Worm (Caenorhabditis elegans) whole organism, L1 larva: ENCODE data around the gene plk-1.
A peak's percentile ranks its signal among the peaks of the same experiment; 100 is the strongest.

Source experiments
- C04F5.9 ChIP-seq: sonication (generic microtip); optimal IDR thresholded peaks from 2 replicates; lab custom pipeline; 2016; ENCODE audit warnings: missing genetic modification characterization, missing compliant biosample characterization
- F16B12.6 ChIP-seq: fragments of 150-350 bp; optimal IDR thresholded peaks from 2 replicates; lab custom pipeline; 2014; ENCODE audit warnings: missing biosample characterization, missing genetic modification characterization
- Y116A8C.19 ChIP-seq: sonication (generic microtip); optimal IDR thresholded peaks from 2 replicates; lab custom pipeline; 2016; ENCODE audit warnings: missing compliant biosample characterization, missing genetic modification characterization, borderline replicate concordance
- aha-1 ChIP-seq: fragments of 150-350 bp; optimal IDR thresholded peaks from 2 replicates; lab custom pipeline; 2014; ENCODE audit warnings: missing biosample characterization, missing genetic modification characterization
- alr-1 ChIP-seq: fragments of 200-800 bp; sonication (Bioruptor generic); optimal IDR thresholded peaks from 2 replicates; lab custom pipeline; 2018; ENCODE audit warnings: borderline replicate concordance, mild to moderate bottlenecking, missing genetic modification characterization, missing compliant biosample characterization
- blmp-1 ChIP-seq: fragments of 150-350 bp; optimal IDR thresholded peaks from 2 replicates; lab custom pipeline; 2014; ENCODE audit warnings: missing biosample characterization, missing genetic modification characterization
- ceh-82 ChIP-seq, 3 experiments: fragments of 150-350 bp in 1 of 3; sonication (generic microtip) in 2 of 3; optimal IDR thresholded peaks; 2 replicates each; lab custom pipeline; 2014 to 2017; ENCODE audit warnings: missing biosample characterization in 3 of 3, missing genetic modification characterization in 3 of 3
- ceh-90 ChIP-seq: sonication (generic microtip); optimal IDR thresholded peaks from 2 replicates; lab custom pipeline; 2016; ENCODE audit warnings: missing genetic modification characterization, missing compliant biosample characterization
- ces-1 ChIP-seq: fragments of 150-350 bp; optimal IDR thresholded peaks from 2 replicates; lab custom pipeline; 2014; ENCODE audit warnings: missing biosample characterization, missing genetic modification reagents, missing genetic modification characterization
- dsc-1 ChIP-seq: sonication (generic microtip); optimal IDR thresholded peaks from 2 replicates; lab custom pipeline; 2016; ENCODE audit warnings: mild to moderate bottlenecking, missing genetic modification characterization, missing compliant biosample characterization
- efl-1 ChIP-seq, 4 experiments: fragments of 150-350 bp; optimal IDR thresholded peaks in 3 of 4; peaks in 1 of 4; 1 replicate in 1 of 4; 2 replicates in 3 of 4; lab custom pipeline; 2014; ENCODE audit warnings: missing biosample characterization in 2 of 4, missing genetic modification characterization in 2 of 4, missing genetic modification reagents in 2 of 4
- egl-13 ChIP-seq: sonication (generic microtip); optimal IDR thresholded peaks from 2 replicates; lab custom pipeline; 2016; ENCODE audit warnings: missing genotype, missing genetic modification reagents, missing genetic modification characterization, missing compliant biosample characterization
- egl-27 ChIP-seq, 2 experiments: fragments of 150-350 bp in 1 of 2; sonication (generic microtip); optimal IDR thresholded peaks; 3 replicates each; lab custom pipeline; 2017 to 2018; ENCODE audit warnings: missing biosample characterization in 2 of 2, missing genetic modification characterization in 2 of 2, missing genetic modification reagents in 2 of 2
- elt-2 ChIP-seq: sonication (generic microtip); optimal IDR thresholded peaks from 2 replicates; lab custom pipeline; 2016; ENCODE audit warnings: missing genetic modification characterization, mild to moderate bottlenecking, inconsistent platforms, missing compliant biosample characterization, missing genetic modification reagents
- ets-5 ChIP-seq: fragments of 200-800 bp; sonication (Bioruptor generic); IDR thresholded peaks from 2 replicates; pipeline ENCODE4 v1.3.6; 2022; ENCODE audit warnings: missing genetic modification characterization, missing compliant biosample characterization
- fkh-4 ChIP-seq: sonication (generic microtip); optimal IDR thresholded peaks from 2 replicates; lab custom pipeline; 2016; ENCODE audit warnings: missing compliant biosample characterization, missing genetic modification characterization, borderline replicate concordance
- fkh-8 ChIP-seq: sonication (generic microtip); optimal IDR thresholded peaks from 2 replicates; lab custom pipeline; 2016; ENCODE audit warnings: mild to moderate bottlenecking, missing genetic modification characterization, missing compliant biosample characterization
- fos-1 ChIP-seq: fragments of 150-350 bp; optimal IDR thresholded peaks from 2 replicates; lab custom pipeline; 2014; ENCODE audit warnings: missing biosample characterization, missing genetic modification characterization
- grh-1 ChIP-seq: fragments of 200-800 bp; sonication (Bioruptor generic); IDR thresholded peaks from 2 replicates; pipeline ENCODE4 v1.3.6; 2022; ENCODE audit warnings: missing genetic modification reagents, missing genetic modification characterization, missing compliant biosample characterization
- hlh-17 ChIP-seq: fragments of 200-800 bp; sonication (Bioruptor generic); optimal IDR thresholded peaks from 2 replicates; lab custom pipeline; 2018; ENCODE audit warnings: missing genetic modification characterization, mild to moderate bottlenecking, missing compliant biosample characterization, moderate library complexity, borderline replicate concordance
- hlh-4 ChIP-seq: sonication (generic microtip); optimal IDR thresholded peaks from 2 replicates; lab custom pipeline; 2016; ENCODE audit warnings: mild to moderate bottlenecking, missing genetic modification characterization, missing compliant biosample characterization
- hpl-2 ChIP-seq: fragments of 150-350 bp; optimal IDR thresholded peaks from 2 replicates; lab custom pipeline; 2014; ENCODE audit warnings: missing biosample characterization, missing genetic modification reagents, missing genetic modification characterization
- irx-1 ChIP-seq: sonication (generic microtip); optimal IDR thresholded peaks from 2 replicates; lab custom pipeline; 2016; ENCODE audit warnings: missing genetic modification characterization, missing compliant biosample characterization
- jun-1 ChIP-seq: fragments of 150-350 bp; optimal IDR thresholded peaks from 2 replicates; lab custom pipeline; 2014; ENCODE audit warnings: missing biosample characterization, missing genetic modification reagents, missing genetic modification characterization
- lin-13 ChIP-seq: fragments of 150-350 bp; optimal IDR thresholded peaks from 2 replicates; lab custom pipeline; 2014; ENCODE audit warnings: missing biosample characterization, missing genetic modification reagents, missing genetic modification characterization
- lin-14 ChIP-seq: fragments of 200-800 bp; sonication (Bioruptor generic); optimal IDR thresholded peaks from 2 replicates; lab custom pipeline; 2018; ENCODE audit warnings: mild to moderate bottlenecking, missing genetic modification characterization, moderate library complexity, missing compliant biosample characterization
- lin-15B ChIP-seq: fragments of 150-350 bp; sonication (generic microtip); optimal IDR thresholded peaks from 3 replicates; lab custom pipeline; 2014; ENCODE audit warnings: missing biosample characterization, missing genetic modification characterization
- lin-35 ChIP-seq, 2 experiments: fragments of 150-350 bp; optimal IDR thresholded peaks; 2 replicates each; lab custom pipeline; 2014; ENCODE audit warnings: missing biosample characterization in 2 of 2, missing genetic modification characterization in 2 of 2, missing genetic modification reagents in 2 of 2
- lin-39 ChIP-seq: fragments of 150-350 bp; optimal IDR thresholded peaks from 2 replicates; lab custom pipeline; 2014; ENCODE audit warnings: missing biosample characterization, missing genetic modification reagents, missing genetic modification characterization
- lir-3 ChIP-seq: sonication (generic microtip); optimal IDR thresholded peaks from 2 replicates; lab custom pipeline; 2016; ENCODE audit warnings: mild to moderate bottlenecking, missing genetic modification characterization, moderate library complexity, missing compliant biosample characterization; ENCODE audit not compliant: poor library complexity
- mab-9 ChIP-seq: fragments of 200-800 bp; sonication (Bioruptor generic); IDR thresholded peaks from 2 replicates; pipeline ENCODE4 v1.3.6; 2022; ENCODE audit warnings: missing genetic modification reagents, missing genetic modification characterization, missing compliant biosample characterization
- mdl-1 ChIP-seq, 2 experiments: fragments of 150-350 bp; optimal IDR thresholded peaks; 2 replicates each; lab custom pipeline; 2014 to 2017; ENCODE audit warnings: missing biosample characterization in 2 of 2, missing genetic modification characterization in 2 of 2, inconsistent platforms in 1 of 2
- mef-2 ChIP-seq: fragments of 150-350 bp; optimal IDR thresholded peaks from 2 replicates; lab custom pipeline; 2014; ENCODE audit warnings: missing biosample characterization, missing genetic modification characterization
- mep-1 ChIP-seq: fragments of 150-350 bp; optimal IDR thresholded peaks from 2 replicates; lab custom pipeline; 2014; ENCODE audit warnings: missing biosample characterization, missing genetic modification characterization
- nhr-11 ChIP-seq: fragments of 150-350 bp; optimal IDR thresholded peaks from 2 replicates; lab custom pipeline; 2014; ENCODE audit warnings: missing biosample characterization, missing genetic modification characterization
- nhr-12 ChIP-seq: sonication (generic microtip); optimal IDR thresholded peaks from 2 replicates; lab custom pipeline; 2017; ENCODE audit warnings: missing biosample characterization, missing genetic modification characterization
- nhr-28 ChIP-seq: fragments of 150-350 bp; optimal IDR thresholded peaks from 2 replicates; lab custom pipeline; 2014; ENCODE audit warnings: missing biosample characterization, missing genetic modification characterization
- nhr-71 ChIP-seq: sonication (generic microtip); optimal IDR thresholded peaks from 2 replicates; lab custom pipeline; 2016; ENCODE audit warnings: mild to moderate bottlenecking, missing genetic modification characterization, moderate library complexity, missing compliant biosample characterization
- nhr-76 ChIP-seq: sonication (generic microtip); optimal IDR thresholded peaks from 2 replicates; lab custom pipeline; 2017; ENCODE audit warnings: missing biosample characterization, missing genetic modification characterization
- nhr-84 ChIP-seq: sonication (generic microtip); optimal IDR thresholded peaks from 2 replicates; lab custom pipeline; 2017; ENCODE audit warnings: missing biosample characterization, missing genetic modification characterization
- nhr-85 ChIP-seq: sonication (generic microtip); peaks from one replicate; lab custom pipeline; 2016; ENCODE audit warnings: missing genetic modification characterization, inconsistent platforms, missing compliant biosample characterization
- nhr-90 ChIP-seq: sonication (generic microtip); optimal IDR thresholded peaks from 2 replicates; lab custom pipeline; 2016; ENCODE audit warnings: mild to moderate bottlenecking, missing genetic modification characterization, missing compliant biosample characterization; ENCODE audit not compliant: poor library complexity
- rnt-1 ChIP-seq: sonication (generic microtip); optimal IDR thresholded peaks from 2 replicates; lab custom pipeline; 2016; ENCODE audit warnings: mild to moderate bottlenecking, missing genetic modification characterization, moderate library complexity, missing compliant biosample characterization
- skn-1 ChIP-seq: fragments of 150-350 bp; optimal IDR thresholded peaks from 2 replicates; lab custom pipeline; 2014; ENCODE audit warnings: missing biosample characterization, missing genetic modification characterization
- sptf-1 ChIP-seq: fragments of 150-350 bp; optimal IDR thresholded peaks from 2 replicates; lab custom pipeline; 2014; ENCODE audit warnings: missing biosample characterization, missing genetic modification characterization
- sup-37 ChIP-seq: fragments of 200-800 bp; sonication (Bioruptor generic); optimal IDR thresholded peaks from 2 replicates; lab custom pipeline; 2018; ENCODE audit warnings: mild to moderate bottlenecking, missing genetic modification characterization, missing compliant biosample characterization
- swsn-7 ChIP-seq: sonication (generic microtip); optimal IDR thresholded peaks from 2 replicates; lab custom pipeline; 2016; ENCODE audit warnings: missing genetic modification characterization, missing compliant biosample characterization
- tbx-2 ChIP-seq: sonication (generic microtip); optimal IDR thresholded peaks from 2 replicates; lab custom pipeline; 2016; ENCODE audit warnings: missing genetic modification characterization, missing compliant biosample characterization
- tlp-1 ChIP-seq: fragments of 150-350 bp; optimal IDR thresholded peaks from 2 replicates; lab custom pipeline; 2014; ENCODE audit warnings: missing biosample characterization, missing genetic modification characterization
- unc-62 ChIP-seq: fragments of 150-350 bp; optimal IDR thresholded peaks from 2 replicates; lab custom pipeline; 2014; ENCODE audit warnings: missing biosample characterization, missing genetic modification reagents, missing genetic modification characterization
- vab-15 ChIP-seq: sonication (generic microtip); optimal IDR thresholded peaks from 2 replicates; lab custom pipeline; 2017; ENCODE audit warnings: missing genotype, mild to moderate bottlenecking, missing genetic modification characterization, missing compliant biosample characterization
- xbp-1 ChIP-seq: sonication (generic microtip); optimal IDR thresholded peaks from 2 replicates; lab custom pipeline; 2016; ENCODE audit warnings: missing genetic modification characterization, missing compliant biosample characterization
- zag-1 ChIP-seq: fragments of 150-350 bp; optimal IDR thresholded peaks from 2 replicates; lab custom pipeline; 2014; ENCODE audit warnings: missing biosample characterization, missing genetic modification characterization
- ztf-4 ChIP-seq: fragments of 150-350 bp; optimal IDR thresholded peaks from 2 replicates; lab custom pipeline; 2014; ENCODE audit warnings: missing biosample characterization, missing genetic modification characterization

Gene plk-1

ce11 chrIII:8100960-8101359, at the start of gene plk-1:
Gene plk-1 (plus strand): TSS chrIII:8101348.
- peak; percentile 72 to 91 for TF ChIP-seq lin-35 (GFP tag; optimal IDR thresholded peaks at IDR 0.05; lab: Kevin White, UChicago)
- TF ChIP-seq lin-39 (tag; lab: Kevin White, UChicago): no peak
- no peak for TF ChIP-seq ets-5 (GFP tag; lab: Robert Waterston, UW)
- no peak for TF ChIP-seq nhr-12 (tag; lab: Kevin White, UChicago)
- TF ChIP-seq aha-1 (tag; lab: Kevin White, UChicago): no peak
- TF ChIP-seq lin-15B (tag; lab: Kevin White, UChicago): no peak
- TF ChIP-seq tbx-2: no peak
- no peak for TF ChIP-seq C04F5.9 (tag; lab: Kevin White, UChicago)
- no peak for TF ChIP-seq grh-1 (GFP tag; lab: Robert Waterston, UW)
- peak; percentile 33 for TF ChIP-seq rnt-1
- TF ChIP-seq nhr-71: peak; percentile 35
- peak; percentile 19 for TF ChIP-seq mep-1 (tag; lab: Kevin White, UChicago)
- peak in 1 of 3 experiments; percentile 25 for TF ChIP-seq ceh-82 (tag; optimal IDR thresholded peaks at IDR 0.05; lab: Kevin White, UChicago)
- TF ChIP-seq elt-2 (tag; lab: Kevin White, UChicago): no peak
- TF ChIP-seq xbp-1 (tag; lab: Kevin White, UChicago): peak; percentile 18
- no peak for TF ChIP-seq ces-1
- TF ChIP-seq ztf-4 (tag; lab: Kevin White, UChicago): no peak
- TF ChIP-seq fkh-8: no peak
- no peak for TF ChIP-seq lin-13 (GFP tag; lab: Kevin White, UChicago)
- no peak for TF ChIP-seq nhr-28
- peak; percentile 46 for TF ChIP-seq nhr-85
- no peak for TF ChIP-seq nhr-84 (tag; lab: Kevin White, UChicago)
- no peak for TF ChIP-seq nhr-76 (tag; lab: Kevin White, UChicago)
- TF ChIP-seq swsn-7 (tag; lab: Kevin White, UChicago): no peak
- no peak for TF ChIP-seq ceh-90 (tag; lab: Kevin White, UChicago)
- no peak for TF ChIP-seq lir-3 (tag; lab: Kevin White, UChicago)
- no peak for TF ChIP-seq zag-1 (tag; lab: Kevin White, UChicago)
- no peak for TF ChIP-seq nhr-90
- TF ChIP-seq egl-27 (tag; optimal IDR thresholded peaks at IDR 0.05; lab: Kevin White, UChicago): no peak
- no peak for TF ChIP-seq alr-1 (tag; lab: Kevin White, UChicago)
- TF ChIP-seq tlp-1 (tag; lab: Kevin White, UChicago): no peak
- TF ChIP-seq vab-15 (tag; lab: Kevin White, UChicago): no peak
- TF ChIP-seq nhr-11: no peak
- peak; percentile 15 for TF ChIP-seq F16B12.6 (tag; lab: Kevin White, UChicago)
- no peak for TF ChIP-seq unc-62
- no peak for TF ChIP-seq irx-1 (tag; lab: Kevin White, UChicago)
- no peak for TF ChIP-seq dsc-1
- no peak for TF ChIP-seq fkh-4 (tag; lab: Kevin White, UChicago)
- TF ChIP-seq skn-1 (tag; lab: Kevin White, UChicago): no peak
- no peak for TF ChIP-seq sptf-1 (tag; lab: Kevin White, UChicago)
- no peak for TF ChIP-seq jun-1 (tag; lab: Kevin White, UChicago)
- TF ChIP-seq blmp-1 (tag; lab: Kevin White, UChicago): peak; percentile 26
- no peak for TF ChIP-seq fos-1 (tag; lab: Kevin White, UChicago)
- TF ChIP-seq Y116A8C.19 (tag; lab: Kevin White, UChicago): no peak
- TF ChIP-seq lin-14 (GFP tag; lab: Kevin White, UChicago): peak; percentile 14
- no peak for TF ChIP-seq egl-13 (tag; lab: Kevin White, UChicago)
- peak in 1 of 2 experiments; percentile 2 for TF ChIP-seq mdl-1 (tag; optimal IDR thresholded peaks at IDR 0.05; lab: Kevin White, UChicago)
- TF ChIP-seq sup-37 (GFP tag; lab: Kevin White, UChicago): no peak
- no peak for TF ChIP-seq mef-2
- TF ChIP-seq hpl-2 (GFP tag; lab: Kevin White, UChicago): no peak
- no peak for TF ChIP-seq hlh-17
- no peak for TF ChIP-seq hlh-4
- TF ChIP-seq mab-9 (GFP tag; lab: Robert Waterston, UW): no peak
- TF ChIP-seq efl-1 (optimal IDR thresholded peaks at IDR 0.05; lab: Kevin White, UChicago): peak; percentile 81 to 89
- peak; percentile 84 to 98 for TF ChIP-seq efl-1 (GFP tag; optimal IDR thresholded peaks at IDR 0.05 in 1 of 2; lab: Kevin White, UChicago)
